Worm (Caenorhabditis elegans): ENCODE results near the gene irld-55.

The irld-55 gene

DNA sequence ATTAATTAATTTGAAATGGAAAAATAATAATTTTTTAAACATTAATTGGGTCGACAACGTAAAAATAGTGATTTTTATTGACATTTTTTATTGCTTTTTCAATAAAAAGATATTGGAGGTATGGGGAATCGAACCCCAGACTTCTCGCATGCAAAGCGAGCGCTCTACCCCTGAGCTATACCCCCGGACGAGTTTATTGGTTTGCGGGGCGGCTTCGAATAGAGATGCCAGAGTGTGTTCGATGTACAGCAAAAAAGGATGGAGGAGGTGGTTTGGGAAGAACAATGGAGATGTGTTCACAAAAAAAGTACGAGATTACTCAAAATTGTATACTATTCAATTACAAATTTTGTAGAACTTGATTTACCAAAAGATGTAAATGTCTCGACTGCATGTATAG, 6.3 kb upstream of the irld-55 start:
- no peak for TF ChIP-seq unc-39 (tag; optimal IDR thresholded peaks at IDR 0.05)
- TF ChIP-seq F13H6.1 (tag; optimal IDR thresholded peaks at IDR 0.05), result peak; percentile 38
- TF ChIP-seq snpc-4 (tag; optimal IDR thresholded peaks at IDR 0.05), result peak; percentile 97
- peak; percentile 23 for TF ChIP-seq lin-11 (tag; optimal IDR thresholded peaks at IDR 0.05)
- TF ChIP-seq gmeb-1 (tag; optimal IDR thresholded peaks at IDR 0.05), result peak; percentile 43
- no peak for TF ChIP-seq lin-39 (tag; optimal IDR thresholded peaks at IDR 0.05)
- no peak for TF ChIP-seq zag-1 (tag; optimal IDR thresholded peaks at IDR 0.05)
- TF ChIP-seq nhr-237 (tag; optimal IDR thresholded peaks at IDR 0.05), result no peak
- TF ChIP-seq ama-1 (optimal IDR thresholded peaks at IDR 0.05), result no peak
- no peak for TF ChIP-seq nhr-12 (tag; optimal IDR thresholded peaks at IDR 0.05)
- no peak for TF ChIP-seq mbf-1 (tag; optimal IDR thresholded peaks at IDR 0.05)
- no peak for TF ChIP-seq peb-1 (tag; optimal IDR thresholded peaks at IDR 0.05)
- TF ChIP-seq nhr-77 (tag; optimal IDR thresholded peaks at IDR 0.05), result no peak
- TF ChIP-seq ztf-1 (GFP tag; conservative IDR thresholded peaks at IDR 0.05), result no peak
- TF ChIP-seq C34F6.9 (tag; optimal IDR thresholded peaks at IDR 0.05), result peak; percentile 36
- TF ChIP-seq unc-55 (GFP tag; optimal IDR thresholded peaks at IDR 0.05), result peak; percentile 52
- peak; percentile 7 for TF ChIP-seq nhr-25 (tag; optimal IDR thresholded peaks at IDR 0.05)
- TF ChIP-seq nhr-21 (tag; optimal IDR thresholded peaks at IDR 0.05), result peak; percentile 41
- peak; percentile 80 for TF ChIP-seq nhr-129 (tag; optimal IDR thresholded peaks at IDR 0.05)
- TF ChIP-seq lin-13 (GFP tag; optimal IDR thresholded peaks at IDR 0.05), result peak; percentile 14
- no peak for TF ChIP-seq Y55F3AM.14 (GFP tag; optimal IDR thresholded peaks at IDR 0.05)
- TF ChIP-seq crh-2 (tag; optimal IDR thresholded peaks at IDR 0.05), result peak; percentile 17
- no peak for TF ChIP-seq lsy-2 (tag; optimal IDR thresholded peaks at IDR 0.05)

- no peak for TF ChIP-seq lin-39 (tag; optimal IDR thresholded peaks at IDR 0.05)
- TF ChIP-seq F13H6.1 (tag; optimal IDR thresholded peaks at IDR 0.05), result no peak
- no peak for TF ChIP-seq nhr-12 (tag; optimal IDR thresholded peaks at IDR 0.05)
- no peak for TF ChIP-seq dmd-4 (tag; optimal IDR thresholded peaks at IDR 0.05)
- TF ChIP-seq ztf-11 (tag; optimal IDR thresholded peaks at IDR 0.05), result no peak
- no peak for TF ChIP-seq nhr-10 (tag; optimal IDR thresholded peaks at IDR 0.05)
- no peak for TF ChIP-seq nhr-77 (tag; optimal IDR thresholded peaks at IDR 0.05)
- no peak for TF ChIP-seq nhr-25 (tag; optimal IDR thresholded peaks at IDR 0.05)
- TF ChIP-seq sem-4 (tag; optimal IDR thresholded peaks at IDR 0.05), result no peak
- TF ChIP-seq crh-2 (tag; optimal IDR thresholded peaks at IDR 0.05), result no peak
- no peak for TF ChIP-seq nhr-237 (tag; optimal IDR thresholded peaks at IDR 0.05)
- no peak for TF ChIP-seq unc-62 (GFP tag; optimal IDR thresholded peaks at IDR 0.05)
- no peak for TF ChIP-seq lsy-2 (tag; optimal IDR thresholded peaks at IDR 0.05)
- TF ChIP-seq nhr-129 (tag; optimal IDR thresholded peaks at IDR 0.05), result no peak
- no peak for TF ChIP-seq elt-3 (tag; optimal IDR thresholded peaks at IDR 0.05)
Measured at ce11 chrIV:14015844-14016243, 4.2 kb upstream of the irld-55 start, which contains the start of gene srw-63. Gene srw-63 (minus strand): TSS chrIV:14015944.

- TF ChIP-seq C34F6.9 (tag; optimal IDR thresholded peaks at IDR 0.05), result peak; percentile 78
- TF ChIP-seq nhr-6 (tag; optimal IDR thresholded peaks at IDR 0.05), result peak; percentile 70
- TF ChIP-seq nhr-77 (tag; optimal IDR thresholded peaks at IDR 0.05), result no peak
- TF ChIP-seq lin-39 (tag; optimal IDR thresholded peaks at IDR 0.05), result peak; percentile 13
- peak; percentile 11 for TF ChIP-seq sma-3 (GFP tag; optimal IDR thresholded peaks at IDR 0.05)
- peak; percentile 77 for TF ChIP-seq ztf-4 (tag; optimal IDR thresholded peaks at IDR 0.05)
- peak; percentile 25 for TF ChIP-seq unc-55 (GFP tag; optimal IDR thresholded peaks at IDR 0.05)
- no peak for TF ChIP-seq ceh-16 (tag; optimal IDR thresholded peaks at IDR 0.05)
- TF ChIP-seq sma-9 (GFP tag; optimal IDR thresholded peaks at IDR 0.05), result peak; percentile 48
- no peak for TF ChIP-seq sma-9 (tag; optimal IDR thresholded peaks at IDR 0.05)
- no peak for TF ChIP-seq mab-5 (tag; optimal IDR thresholded peaks at IDR 0.05)
- no peak for TF ChIP-seq alr-1 (tag; optimal IDR thresholded peaks at IDR 0.05)
- TF ChIP-seq nhr-12 (tag; optimal IDR thresholded peaks at IDR 0.05), result no peak
- TF ChIP-seq unc-62 (GFP tag; optimal IDR thresholded peaks at IDR 0.05), result no peak
- peak in 1 of 2 experiments; percentile 67 for TF ChIP-seq mdl-1 (tag; optimal IDR thresholded peaks at IDR 0.05)
- peak; percentile 69 for TF ChIP-seq ztf-11 (tag; optimal IDR thresholded peaks at IDR 0.05)
- TF ChIP-seq egl-27 (tag; optimal IDR thresholded peaks at IDR 0.05), result no peak
- TF ChIP-seq ceh-82 (tag; optimal IDR thresholded peaks at IDR 0.05), result no peak
- TF ChIP-seq crh-2 (tag; optimal IDR thresholded peaks at IDR 0.05), result peak; percentile 60
- TF ChIP-seq nhr-25 (tag; optimal IDR thresholded peaks at IDR 0.05), result peak; percentile 65
- no peak for TF ChIP-seq aly-2 (tag; optimal IDR thresholded peaks at IDR 0.05)
- TF ChIP-seq sem-4 (tag; optimal IDR thresholded peaks at IDR 0.05), result no peak
- no peak for TF ChIP-seq nhr-11 (tag; optimal IDR thresholded peaks at IDR 0.05)
- TF ChIP-seq unc-39 (tag; optimal IDR thresholded peaks at IDR 0.05), result peak; percentile 72
- peak; percentile 89 for TF ChIP-seq ama-1 (optimal IDR thresholded peaks at IDR 0.05)
- TF ChIP-seq R02D3.7 (tag; optimal IDR thresholded peaks at IDR 0.05), result no peak
- TF ChIP-seq lin-13 (GFP tag; optimal IDR thresholded peaks at IDR 0.05), result peak; percentile 59
- TF ChIP-seq nhr-129 (tag; optimal IDR thresholded peaks at IDR 0.05), result peak; percentile 84
- no peak for TF ChIP-seq mbf-1 (tag; optimal IDR thresholded peaks at IDR 0.05)
- TF ChIP-seq skn-1 (tag; optimal IDR thresholded peaks at IDR 0.05), result no peak
- TF ChIP-seq Y55F3AM.14 (GFP tag; optimal IDR thresholded peaks at IDR 0.05), result peak; percentile 60
- TF ChIP-seq lin-11 (tag; optimal IDR thresholded peaks at IDR 0.05), result peak; percentile 42
- peak; percentile 22 for TF ChIP-seq ZK546.5 (tag; optimal IDR thresholded peaks at IDR 0.05)
- TF ChIP-seq dmd-4 (tag; optimal IDR thresholded peaks at IDR 0.05), result peak; percentile 4
- TF ChIP-seq snpc-4 (tag; optimal IDR thresholded peaks at IDR 0.05), result peak; percentile 52
- peak; percentile 63 for TF ChIP-seq zag-1 (tag; optimal IDR thresholded peaks at IDR 0.05)
- no peak for TF ChIP-seq peb-1 (tag; optimal IDR thresholded peaks at IDR 0.05)
- peak; percentile 66 for TF ChIP-seq gmeb-1 (tag; optimal IDR thresholded peaks at IDR 0.05)
Measured at ce11 chrIV:14032620-14033501, 12.9 kb downstream of the irld-55 start.

Data from whole organism, L2 larva.